Worm (Caenorhabditis elegans) whole organism, L4 larva: ENCODE results near the gene F01D5.3.

Experiments
- R02D3.7 ChIP-seq: fragments of 150-350 bp; sonication (generic microtip); optimal IDR thresholded peaks from 3 replicates; lab custom pipeline; 2014; ENCODE audit warnings: missing biosample characterization, missing genetic modification characterization
- Y48G9A.11 ChIP-seq: fragments of 200-800 bp; sonication (Bioruptor generic); IDR thresholded peaks from 2 replicates; pipeline ENCODE4 v1.3.6; 2022; ENCODE audit warnings: missing genetic modification reagents, missing genetic modification characterization, missing compliant biosample characterization
- aha-1 ChIP-seq: fragments of 150-350 bp; peaks from one replicate; lab custom pipeline; 2014; ENCODE audit warnings: missing biosample characterization, missing genetic modification characterization
- aly-2 ChIP-seq: sonication (generic microtip); optimal IDR thresholded peaks from 2 replicates; lab custom pipeline; 2018; ENCODE audit warnings: missing biosample characterization, missing genetic modification characterization
- attf-4 ChIP-seq: sonication (generic microtip); optimal IDR thresholded peaks from 3 replicates; lab custom pipeline; 2017; ENCODE audit warnings: missing biosample characterization, missing genetic modification characterization
- ceh-20 ChIP-seq: fragments of 200-800 bp; sonication (Bioruptor generic); IDR thresholded peaks from 2 replicates; pipeline ENCODE4 v1.3.6; 2022; ENCODE audit warnings: missing genetic modification reagents, missing genetic modification characterization, missing compliant biosample characterization
- ceh-32 ChIP-seq: sonication (generic microtip); optimal IDR thresholded peaks from 2 replicates; lab custom pipeline; 2016; ENCODE audit warnings: mild to moderate bottlenecking, missing genetic modification characterization, missing compliant biosample characterization; ENCODE audit not compliant: poor library complexity
- ceh-82 ChIP-seq: sonication (generic microtip); optimal IDR thresholded peaks from 2 replicates; lab custom pipeline; 2017; ENCODE audit warnings: missing biosample characterization, missing genetic modification characterization
- cey-2 ChIP-seq: sonication (generic microtip); optimal IDR thresholded peaks from 3 replicates; lab custom pipeline; 2017; ENCODE audit warnings: missing genetic modification characterization, mild to moderate bottlenecking, missing compliant biosample characterization, antibody characterized with exemption, borderline replicate concordance; ENCODE audit not compliant: insufficient read depth
- daf-16 ChIP-seq, 3 experiments: sonication (generic microtip); optimal IDR thresholded peaks; 2 replicates each; lab custom pipeline; 2016 to 2017; ENCODE audit warnings: missing genetic modification characterization in 3 of 3, missing genetic modification reagents in 3 of 3, mild to moderate bottlenecking in 2 of 3, missing compliant biosample characterization in 2 of 3, missing biosample characterization in 1 of 3, moderate library complexity in 1 of 3
- daf-19 ChIP-seq: fragments of 200-800 bp; sonication (Bioruptor generic); conservative IDR thresholded peaks from 2 replicates; pipeline ENCODE4 v1.3.6; 2022; ENCODE audit warnings: missing genetic modification characterization, missing compliant biosample characterization
- daf-8 ChIP-seq: fragments of 200-800 bp; sonication (Bioruptor generic); IDR thresholded peaks from 2 replicates; pipeline ENCODE4 v1.3.6; 2022; ENCODE audit warnings: missing genetic modification characterization, missing compliant biosample characterization
- duxl-1 ChIP-seq: sonication (generic microtip); optimal IDR thresholded peaks from 2 replicates; lab custom pipeline; 2016; ENCODE audit warnings: mild to moderate bottlenecking, missing genetic modification characterization, moderate library complexity, missing compliant biosample characterization; ENCODE audit not compliant: poor library complexity
- dve-1 ChIP-seq: sonication (generic microtip); optimal IDR thresholded peaks from 2 replicates; lab custom pipeline; 2017; ENCODE audit warnings: antibody characterized with exemption, mild to moderate bottlenecking, missing genetic modification characterization, missing compliant biosample characterization; ENCODE audit not compliant: insufficient read depth
- egl-43 ChIP-seq: fragments of 200-800 bp; sonication (Bioruptor generic); IDR thresholded peaks from 2 replicates; pipeline ENCODE4 v1.3.6; 2022; ENCODE audit warnings: missing genetic modification reagents, missing genetic modification characterization, missing compliant biosample characterization
- fkh-10 ChIP-seq: fragments of 150-350 bp; optimal IDR thresholded peaks from 2 replicates; lab custom pipeline; 2014; ENCODE audit warnings: missing biosample characterization, missing genetic modification reagents, missing genetic modification characterization
- fos-1 ChIP-seq: fragments of 150-350 bp; optimal IDR thresholded peaks from 2 replicates; lab custom pipeline; 2014; ENCODE audit warnings: missing biosample characterization, missing genetic modification characterization
- hif-1 ChIP-seq, 2 experiments: sonication (generic microtip); optimal IDR thresholded peaks; 2 replicates each; lab custom pipeline; 2016 to 2017; ENCODE audit warnings: missing compliant biosample characterization in 2 of 2, missing genetic modification characterization in 2 of 2, missing genetic modification reagents in 2 of 2, missing genotype in 2 of 2, mild to moderate bottlenecking in 1 of 2
- hmg-1.1 ChIP-seq: fragments of 200-800 bp; sonication (Bioruptor generic); IDR thresholded peaks from 2 replicates; pipeline ENCODE4 v1.3.6; 2022; ENCODE audit warnings: missing genetic modification reagents, missing genetic modification characterization, missing compliant biosample characterization
- lin-1 ChIP-seq: fragments of 200-800 bp; sonication (Bioruptor generic); IDR thresholded peaks from 2 replicates; pipeline ENCODE4 v1.3.6; 2022; ENCODE audit warnings: missing genetic modification reagents, missing genetic modification characterization, missing compliant biosample characterization
- lin-15B ChIP-seq: fragments of 150-350 bp; sonication (generic microtip); optimal IDR thresholded peaks from 3 replicates; lab custom pipeline; 2014; ENCODE audit warnings: missing biosample characterization, missing genetic modification characterization
- lin-29 ChIP-seq: fragments of 200-800 bp; sonication (Bioruptor generic); IDR thresholded peaks from 2 replicates; pipeline ENCODE4 v1.3.6; 2022; ENCODE audit warnings: missing genetic modification reagents, missing genetic modification characterization, missing compliant biosample characterization
- lin-38 ChIP-seq: fragments of 200-800 bp; sonication (Bioruptor generic); IDR thresholded peaks from 2 replicates; pipeline ENCODE4 v1.3.6; 2022; ENCODE audit warnings: missing genetic modification reagents, missing genetic modification characterization, missing compliant biosample characterization
- lir-3 ChIP-seq: sonication (generic microtip); optimal IDR thresholded peaks from 2 replicates; lab custom pipeline; 2016; ENCODE audit warnings: mild to moderate bottlenecking, missing genetic modification characterization, missing compliant biosample characterization
- lsy-2 ChIP-seq, 2 experiments: fragments of 150-350 bp in 1 of 2; sonication (generic microtip) in 1 of 2; optimal IDR thresholded peaks; 2 replicates each; lab custom pipeline; 2014 to 2017; ENCODE audit warnings: missing biosample characterization in 2 of 2, missing genetic modification characterization in 2 of 2
- mes-2 ChIP-seq: sonication (generic microtip); optimal IDR thresholded peaks from 2 replicates; lab custom pipeline; 2016; ENCODE audit warnings: missing genotype, mild to moderate bottlenecking, missing genetic modification characterization, missing compliant biosample characterization; ENCODE audit not compliant: poor library complexity, severe bottlenecking
- mxl-2 ChIP-seq: fragments of 200-800 bp; sonication (Bioruptor generic); conservative IDR thresholded peaks from 2 replicates; pipeline ENCODE4 v1.3.6; 2022; ENCODE audit warnings: missing genetic modification reagents, missing genetic modification characterization, missing compliant biosample characterization
- mxl-3 ChIP-seq: fragments of 200-800 bp; sonication (Bioruptor generic); optimal IDR thresholded peaks from 2 replicates; lab custom pipeline; 2018; ENCODE audit warnings: mild to moderate bottlenecking, missing genetic modification characterization, missing compliant biosample characterization
- nhr-102 ChIP-seq: sonication (generic microtip); optimal IDR thresholded peaks from 2 replicates; lab custom pipeline; 2016; ENCODE audit warnings: mild to moderate bottlenecking, missing genetic modification characterization, moderate library complexity, missing compliant biosample characterization
- nhr-11 ChIP-seq: fragments of 150-350 bp; optimal IDR thresholded peaks from 2 replicates; lab custom pipeline; 2014; ENCODE audit warnings: missing biosample characterization, missing genetic modification characterization
- nhr-111 ChIP-seq: fragments of 200-800 bp; sonication (Bioruptor generic); optimal IDR thresholded peaks from 2 replicates; lab custom pipeline; 2018; ENCODE audit warnings: mild to moderate bottlenecking, missing genetic modification characterization, missing compliant biosample characterization
- nhr-237 ChIP-seq: sonication (generic microtip); optimal IDR thresholded peaks from 2 replicates; lab custom pipeline; 2017; ENCODE audit warnings: missing biosample characterization, missing genetic modification characterization
- nhr-25 ChIP-seq: sonication (generic microtip); optimal IDR thresholded peaks from 2 replicates; lab custom pipeline; 2017; ENCODE audit warnings: missing genetic modification characterization, mild to moderate bottlenecking, missing compliant biosample characterization, antibody characterized with exemption, moderate library complexity, borderline replicate concordance; ENCODE audit not compliant: insufficient read depth
- nhr-28 ChIP-seq: fragments of 150-350 bp; optimal IDR thresholded peaks from 2 replicates; lab custom pipeline; 2014; ENCODE audit warnings: missing biosample characterization, missing genetic modification characterization
- nhr-42 ChIP-seq: fragments of 200-800 bp; sonication (Bioruptor generic); IDR thresholded peaks from 2 replicates; pipeline ENCODE4 v1.3.6; 2022; ENCODE audit warnings: missing genetic modification characterization, missing compliant biosample characterization
- nhr-6 ChIP-seq: fragments of 150-350 bp; optimal IDR thresholded peaks from 2 replicates; lab custom pipeline; 2014; ENCODE audit warnings: missing biosample characterization, missing genetic modification characterization
- nhr-77 ChIP-seq: fragments of 150-350 bp; optimal IDR thresholded peaks from 2 replicates; lab custom pipeline; 2014; ENCODE audit warnings: missing biosample characterization, missing genetic modification characterization
- pqm-1 ChIP-seq: sonication (generic microtip); optimal IDR thresholded peaks from 2 replicates; lab custom pipeline; 2017; ENCODE audit warnings: missing biosample characterization, missing genetic modification characterization
- rbr-2 ChIP-seq: sonication (generic microtip); optimal IDR thresholded peaks from 2 replicates; lab custom pipeline; 2016; ENCODE audit warnings: missing genotype, missing genetic modification characterization, missing compliant biosample characterization
- snpc-4 ChIP-seq: fragments of 150-350 bp; optimal IDR thresholded peaks from 2 replicates; lab custom pipeline; 2014; ENCODE audit warnings: missing biosample characterization, missing genetic modification characterization
- spr-1 ChIP-seq: sonication (generic microtip); optimal IDR thresholded peaks from 2 replicates; lab custom pipeline; 2016; ENCODE audit warnings: mild to moderate bottlenecking, missing genetic modification characterization, missing compliant biosample characterization
- spr-3 ChIP-seq: fragments of 200-800 bp; sonication (Bioruptor generic); optimal IDR thresholded peaks from 2 replicates; lab custom pipeline; 2018; ENCODE audit warnings: mild to moderate bottlenecking, missing genetic modification characterization, missing compliant biosample characterization
- tra-1 ChIP-seq: fragments of 200-800 bp; sonication (Bioruptor generic); IDR thresholded peaks from 2 replicates; pipeline ENCODE4 v1.3.6; 2022; ENCODE audit warnings: missing genetic modification reagents, missing genetic modification characterization, missing compliant biosample characterization
- zip-11 ChIP-seq: fragments of 200-800 bp; sonication (Bioruptor generic); IDR thresholded peaks from 2 replicates; pipeline ENCODE4 v1.3.6; 2022; ENCODE audit warnings: missing genetic modification characterization, missing compliant biosample characterization
- ztf-11 ChIP-seq: fragments of 150-350 bp; optimal IDR thresholded peaks from 2 replicates; lab custom pipeline; 2014; ENCODE audit warnings: missing biosample characterization, missing genetic modification characterization
- ztf-7 ChIP-seq: fragments of 150-350 bp; optimal IDR thresholded peaks from 2 replicates; lab custom pipeline; 2014; ENCODE audit warnings: missing biosample characterization, missing genetic modification characterization

F01D5.3 gene

ce11 chrII:13979833-13980513 is 20.0 kb downstream of the F01D5.3 start, which contains the start of gene sre-48 (continued):
- no peak for TF ChIP-seq spr-1 (tag; lab: Kevin White, UChicago)
- peak; percentile 35 for TF ChIP-seq aha-1 (tag; lab: Kevin White, UChicago)
- TF ChIP-seq duxl-1: no peak
- no peak for TF ChIP-seq daf-19 (GFP tag; lab: Robert Waterston, UW)
- no peak for TF ChIP-seq lsy-2 (tag; optimal IDR thresholded peaks at IDR 0.05; lab: Kevin White, UChicago)
- no peak for TF ChIP-seq R02D3.7 (tag; lab: Kevin White, UChicago)
- no peak for TF ChIP-seq daf-16 (GFP tag; optimal IDR thresholded peaks at IDR 0.05; lab: Kevin White, UChicago)
- TF ChIP-seq daf-16 (tag; optimal IDR thresholded peaks at IDR 0.05; lab: Kevin White, UChicago): peak; percentile 76
- TF ChIP-seq lir-3: no peak
- TF ChIP-seq egl-43 (GFP tag; lab: Robert Waterston, UW): no peak
- TF ChIP-seq nhr-111 (GFP tag; lab: Kevin White, UChicago): no peak
- no peak for TF ChIP-seq rbr-2 (tag; lab: Kevin White, UChicago)

- TF ChIP-seq mxl-2 (no peak), attf-4 (tag; lab: Kevin White, UChicago) (no peak), snpc-4 (tag; lab: Kevin White, UChicago) (no peak), daf-8 (GFP tag; lab: Robert Waterston, UW) (no peak), zip-11 (GFP tag; lab: Robert Waterston, UW) (no peak), ceh-82 (tag; lab: Kevin White, UChicago) (no peak), nhr-77 (tag; lab: Kevin White, UChicago) (no peak), nhr-11 (no peak), Y48G9A.11 (GFP tag; lab: Robert Waterston, UW) (no peak), fos-1 (tag; lab: Kevin White, UChicago) (no peak), lin-1 (no peak), ceh-32 (tag; lab: Kevin White, UChicago) (no peak), spr-3 (no peak), ztf-11 (no peak), mes-2 (no peak), nhr-237 (tag; lab: Kevin White, UChicago) (no peak), daf-16 (GFP tag; optimal IDR thresholded peaks at IDR 0.05; lab: Kevin White, UChicago) (no peak), daf-16 (tag; optimal IDR thresholded peaks at IDR 0.05; lab: Kevin White, UChicago) (no peak), tra-1 (GFP tag; lab: Robert Waterston, UW) (no peak), ceh-20 (no peak)
Observed at ce11 chrII:13977701-13978100, 22.2 kb downstream of the F01D5.3 start.

- no peak for TF ChIP-seq nhr-102 (tag; lab: Kevin White, UChicago)
- TF ChIP-seq lin-15B (tag; lab: Kevin White, UChicago): peak; percentile 75
- no peak for TF ChIP-seq lin-38 (GFP tag; lab: Robert Waterston, UW)
- no peak for TF ChIP-seq daf-16 (GFP tag; optimal IDR thresholded peaks at IDR 0.05; lab: Kevin White, UChicago)
- TF ChIP-seq daf-16 (tag; optimal IDR thresholded peaks at IDR 0.05; lab: Kevin White, UChicago): peak; percentile 71
- TF ChIP-seq lin-29: peak; percentile 37; the same call in 1 of the 2 replicates
- peak; percentile 70 for TF ChIP-seq nhr-28 (tag; lab: Kevin White, UChicago)
- peak; percentile 74 for TF ChIP-seq nhr-6 (tag; lab: Kevin White, UChicago)
- TF ChIP-seq egl-43 (GFP tag; lab: Robert Waterston, UW): no peak
- peak; percentile 92 for TF ChIP-seq hmg-1.1
- TF ChIP-seq pqm-1: no peak
- peak; percentile 88 for TF ChIP-seq nhr-42 (GFP tag; lab: Robert Waterston, UW)
- TF ChIP-seq lin-1: 0 out of 2 replicates have a peak, but pooled peaks have one; percentile 16
- TF ChIP-seq hif-1 (tag; optimal IDR thresholded peaks at IDR 0.05; lab: Kevin White, UChicago): peak in 1 of 2 experiments; percentile 73
- peak; percentile 73; the same call in 1 of the 2 replicates for TF ChIP-seq ceh-20
- TF ChIP-seq rbr-2 (tag; lab: Kevin White, UChicago): peak; percentile 88
- TF ChIP-seq mxl-3: peak; percentile 76
- TF ChIP-seq spr-1 (tag; lab: Kevin White, UChicago): no peak
- TF ChIP-seq fkh-10: peak; percentile 59
- TF ChIP-seq ztf-7 (tag; lab: Kevin White, UChicago): no peak
- TF ChIP-seq nhr-25 (tag; lab: Kevin White, UChicago): peak; percentile 66
- TF ChIP-seq aly-2: no peak
- TF ChIP-seq dve-1 (tag; lab: Kevin White, UChicago): peak; percentile 89
- TF ChIP-seq cey-2: no peak
Observed at ce11 chrII:13976161-13976560, 23.8 kb downstream of the F01D5.3 start, which contains the start of gene Y39G8B.2. TSS of gene Y39G8B.2 (minus strand) at chrII:13976221.
